Worm (Caenorhabditis elegans): ENCODE results near the gene glb-22.

The glb-22 gene

DNA sequence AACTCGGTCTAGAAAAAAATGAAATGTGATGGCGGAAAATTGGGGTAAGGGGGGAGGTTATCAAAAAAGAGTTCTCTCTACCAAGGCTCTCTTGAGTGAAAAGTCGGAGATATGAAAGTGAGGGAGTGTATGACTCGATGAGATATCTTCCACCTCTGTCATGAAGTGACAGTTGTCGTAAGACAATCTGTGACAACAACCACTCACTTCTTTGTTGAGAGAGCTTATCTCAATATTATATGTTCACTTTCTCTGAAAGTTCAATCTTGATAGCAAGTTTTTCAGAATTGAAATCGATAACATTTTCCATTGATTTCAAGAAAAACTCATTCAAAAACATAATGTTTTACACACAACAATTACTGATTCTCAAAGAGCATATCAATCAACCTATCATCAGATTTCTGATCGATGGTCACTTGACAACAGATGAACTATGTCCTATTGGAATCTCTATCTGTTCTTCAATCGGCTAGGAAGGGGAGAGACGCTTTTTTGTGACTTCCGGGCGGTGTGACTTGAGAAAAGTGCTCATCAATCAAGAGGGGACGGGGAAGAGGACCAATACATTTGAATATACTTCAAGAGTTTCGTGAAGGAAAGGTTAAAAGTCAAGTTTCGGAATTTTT, 23.2 kb upstream of the glb-22 start:
- TF ChIP-seq hlh-1 (tag; optimal IDR thresholded peaks at IDR 0.05) (peak; percentile 76), nhr-2 (tag; optimal IDR thresholded peaks at IDR 0.05) (no peak), ceh-83 (GFP tag; optimal IDR thresholded peaks at IDR 0.05) (no peak), flh-1 (GFP tag; optimal IDR thresholded peaks at IDR 0.05) (no peak), unc-62 (GFP tag; optimal IDR thresholded peaks at IDR 0.05) (peak; percentile 79), mep-1 (tag; optimal IDR thresholded peaks at IDR 0.05) (no peak), ztf-11 (tag; optimal IDR thresholded peaks at IDR 0.05) (no peak), nhr-76 (tag; optimal IDR thresholded peaks at IDR 0.05) (no peak), unc-120 (tag; optimal IDR thresholded peaks at IDR 0.05; ENCODE audit: poor library complexity, severe bottlenecking) (peak; percentile 10)

- no peak for TF ChIP-seq ceh-39 (tag; optimal IDR thresholded peaks at IDR 0.05)
- no peak for TF ChIP-seq bed-3 (GFP tag; optimal IDR thresholded peaks at IDR 0.05)
- TF ChIP-seq lsy-2 (tag; optimal IDR thresholded peaks at IDR 0.05): no peak
- TF ChIP-seq nhr-2 (tag; optimal IDR thresholded peaks at IDR 0.05): no peak
- no peak for TF ChIP-seq mab-5 (tag; optimal IDR thresholded peaks at IDR 0.05)
- TF ChIP-seq hlh-1 (tag; optimal IDR thresholded peaks at IDR 0.05): no peak
- TF ChIP-seq nhr-12 (tag; optimal IDR thresholded peaks at IDR 0.05): no peak
- TF ChIP-seq elt-1 (tag; optimal IDR thresholded peaks at IDR 0.05; ENCODE audit: borderline replicate concordance, insufficient read depth): no peak
- TF ChIP-seq snpc-4 (tag; optimal IDR thresholded peaks at IDR 0.05): no peak
- TF ChIP-seq nhr-76 (tag; optimal IDR thresholded peaks at IDR 0.05): no peak
These were observed 20.5 kb upstream of the glb-22 start, which contains the start of gene gar-3 for ce11 chrV:14579619-14580018. Gene gar-3 (minus strand): TSS chrV:14579719.

DNA sequence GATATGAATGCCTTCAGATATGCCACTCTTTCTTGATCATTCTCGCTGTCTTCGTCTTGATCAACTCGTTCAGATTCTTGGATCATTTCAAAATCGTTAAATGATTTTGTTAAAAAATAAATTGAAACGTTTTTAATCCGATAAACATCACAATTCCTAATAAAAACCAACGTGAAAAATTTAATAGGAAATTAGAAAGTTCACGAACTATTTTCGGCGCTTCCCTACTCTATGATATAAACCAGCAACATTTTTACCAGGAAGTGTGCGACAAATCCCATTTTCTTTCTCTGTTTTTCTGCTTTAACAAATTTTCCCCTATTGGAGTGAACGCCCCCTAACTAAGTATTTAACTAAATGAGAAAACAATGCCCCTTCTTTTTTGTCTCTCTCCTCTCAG, 14.7 kb upstream of the glb-22 start, which contains the start of gene Y40H4A.2:
Gene Y40H4A.2, minus strand, starts transcription at position 101 of the 400 bp plus-strand sequence.
- TF ChIP-seq sem-2 (GFP tag; optimal IDR thresholded peaks at IDR 0.05): no peak
- TF ChIP-seq mep-1 (tag; optimal IDR thresholded peaks at IDR 0.05): no peak
- no peak for TF ChIP-seq ceh-39 (tag; optimal IDR thresholded peaks at IDR 0.05)
- TF ChIP-seq mls-2 (tag; optimal IDR thresholded peaks at IDR 0.05): no peak
- no peak for TF ChIP-seq bed-3 (GFP tag; optimal IDR thresholded peaks at IDR 0.05)
- no peak for TF ChIP-seq snpc-4 (tag; optimal IDR thresholded peaks at IDR 0.05)
- TF ChIP-seq nhr-237 (tag; optimal IDR thresholded peaks at IDR 0.05): no peak
- no peak for TF ChIP-seq tbx-8 (GFP tag; optimal IDR thresholded peaks at IDR 0.05)
- no peak for TF ChIP-seq zip-8 (tag; optimal IDR thresholded peaks at IDR 0.05)
- no peak for TF ChIP-seq pha-4 (tag; optimal IDR thresholded peaks at IDR 0.05)
- TF ChIP-seq hlh-1 (tag; optimal IDR thresholded peaks at IDR 0.05): no peak

DNA sequence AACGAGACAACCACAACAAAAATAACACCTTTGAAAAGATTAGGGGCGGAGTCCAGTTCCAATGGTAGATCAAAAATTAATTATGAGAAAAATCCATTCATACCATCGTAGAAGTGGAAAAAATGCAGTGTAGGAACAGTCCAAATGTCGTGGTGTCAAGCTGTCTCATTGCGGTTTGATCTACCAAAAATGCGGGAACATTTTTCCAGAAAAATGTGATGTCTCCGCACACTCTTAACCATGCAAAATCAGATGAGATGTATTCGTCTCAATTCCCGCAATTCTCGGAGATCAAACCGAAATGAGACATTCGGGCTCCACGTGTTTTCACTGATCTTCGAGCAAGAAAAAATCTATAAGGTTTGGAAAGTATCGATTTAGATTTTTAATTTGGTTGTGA, 6.0 kb upstream of the glb-22 start:
- TF ChIP-seq ztf-11 (tag; optimal IDR thresholded peaks at IDR 0.05) (no peak), flh-1 (GFP tag; optimal IDR thresholded peaks at IDR 0.05) (no peak), drap-1 (GFP tag; optimal IDR thresholded peaks at IDR 0.05) (no peak), blmp-1 (tag; optimal IDR thresholded peaks at IDR 0.05) (no peak), ces-1 (GFP tag; optimal IDR thresholded peaks at IDR 0.05) (no peak), sptf-1 (tag; optimal IDR thresholded peaks at IDR 0.05) (no peak), zip-8 (tag; optimal IDR thresholded peaks at IDR 0.05) (no peak), bed-3 (GFP tag; optimal IDR thresholded peaks at IDR 0.05) (no peak), mep-1 (tag; optimal IDR thresholded peaks at IDR 0.05) (no peak), elt-3 (tag; optimal IDR thresholded peaks at IDR 0.05) (no peak), ham-2 (GFP tag; optimal IDR thresholded peaks at IDR 0.05) (no peak), mls-2 (tag; optimal IDR thresholded peaks at IDR 0.05) (no peak), ceh-39 (tag; optimal IDR thresholded peaks at IDR 0.05) (no peak), unc-62 (GFP tag; optimal IDR thresholded peaks at IDR 0.05) (no peak), hlh-1 (tag; optimal IDR thresholded peaks at IDR 0.05) (no peak), lin-32 (GFP tag; optimal IDR thresholded peaks at IDR 0.05) (no peak), nhr-28 (tag; optimal IDR thresholded peaks at IDR 0.05) (no peak), nhr-12 (tag; optimal IDR thresholded peaks at IDR 0.05) (no peak), lsy-2 (tag; optimal IDR thresholded peaks at IDR 0.05) (no peak), snpc-4 (tag; optimal IDR thresholded peaks at IDR 0.05) (no peak)

DNA sequence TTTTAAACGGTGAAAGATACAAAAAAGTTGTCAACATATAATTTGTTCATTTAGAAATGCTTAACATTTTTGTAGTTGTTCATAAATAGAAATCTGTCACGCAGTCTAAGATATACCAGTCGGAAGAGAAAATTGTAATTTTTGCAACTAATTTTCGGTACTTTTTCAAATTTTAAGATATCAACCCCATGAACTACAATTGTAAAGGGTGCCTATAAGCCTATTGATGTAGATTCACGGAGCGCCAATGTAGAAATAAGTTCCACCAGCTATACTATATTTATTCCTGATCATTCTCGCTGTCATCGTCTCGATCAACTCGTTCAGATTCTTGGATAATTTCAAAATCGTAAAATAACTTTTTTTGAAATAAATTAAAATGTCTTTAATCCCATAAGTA, 5.1 kb upstream of the glb-22 start:
- no peak for TF ChIP-seq sem-2 (GFP tag; optimal IDR thresholded peaks at IDR 0.05)
